Worm (Caenorhabditis elegans): ENCODE measurements around the gene ZK1098.3.

ZK1098.3 gene

ce11 chrIII:9538655-9539155 lies at the start of gene ZK1098.3:
TSS of gene ZK1098.3 (minus strand) at chrIII:9538705.
- TF ChIP-seq scrt-1 (GFP tag; IDR thresholded peaks at IDR 0.05): no peak
- no peak for TF ChIP-seq ets-7 (tag; optimal IDR thresholded peaks at IDR 0.05)
- TF ChIP-seq tra-4 (tag; optimal IDR thresholded peaks at IDR 0.05): no peak
- TF ChIP-seq B0310.2 (tag; optimal IDR thresholded peaks at IDR 0.05): no peak
- TF ChIP-seq ceh-36 (tag; optimal IDR thresholded peaks at IDR 0.05): no peak
- TF ChIP-seq sea-1 (GFP tag; conservative IDR thresholded peaks at IDR 0.05): no peak

ce11 chrIII:9585314-9585713 lies 46.8 kb upstream of the ZK1098.3 start:
- TF ChIP-seq hmbx-1 (tag; optimal IDR thresholded peaks at IDR 0.05) (no peak), scrt-1 (GFP tag; IDR thresholded peaks at IDR 0.05) (no peak), ets-7 (tag; optimal IDR thresholded peaks at IDR 0.05) (no peak), sea-1 (GFP tag; conservative IDR thresholded peaks at IDR 0.05) (no peak), tra-4 (tag; optimal IDR thresholded peaks at IDR 0.05) (no peak), ceh-13 (GFP tag; optimal IDR thresholded peaks at IDR 0.05) (no peak), hmg-4 (GFP tag; optimal IDR thresholded peaks at IDR 0.05) (no peak), tbx-11 (GFP tag; IDR thresholded peaks at IDR 0.05) (no peak), flt-1 (GFP tag; IDR thresholded peaks at IDR 0.05) (no peak), pes-1 (GFP tag; IDR thresholded peaks at IDR 0.05) (no peak), tbx-37 (GFP tag; conservative IDR thresholded peaks at IDR 0.05) (no peak), hnd-1 (tag; optimal IDR thresholded peaks at IDR 0.05) (no peak), ama-1 (optimal IDR thresholded peaks at IDR 0.05) (no peak), B0310.2 (tag; optimal IDR thresholded peaks at IDR 0.05) (no peak), ceh-36 (tag; optimal IDR thresholded peaks at IDR 0.05) (no peak), aly-1 (tag; optimal IDR thresholded peaks at IDR 0.05) (no peak), F13C5.2 (tag; optimal IDR thresholded peaks at IDR 0.05) (no peak)

ce11 chrIII:9583224-9583623 lies 44.7 kb upstream of the ZK1098.3 start:
- TF ChIP-seq tra-4 (tag; optimal IDR thresholded peaks at IDR 0.05): no peak
- no peak for TF ChIP-seq flt-1 (GFP tag; IDR thresholded peaks at IDR 0.05)
- TF ChIP-seq hmbx-1 (tag; optimal IDR thresholded peaks at IDR 0.05): no peak
- TF ChIP-seq aly-1 (tag; optimal IDR thresholded peaks at IDR 0.05): no peak
- no peak for TF ChIP-seq F13C5.2 (tag; optimal IDR thresholded peaks at IDR 0.05)
- no peak for TF ChIP-seq tbx-37 (GFP tag; conservative IDR thresholded peaks at IDR 0.05)
- no peak for TF ChIP-seq scrt-1 (GFP tag; IDR thresholded peaks at IDR 0.05)
- no peak for TF ChIP-seq hnd-1 (tag; optimal IDR thresholded peaks at IDR 0.05)
- no peak for TF ChIP-seq pes-1 (GFP tag; IDR thresholded peaks at IDR 0.05)
- no peak for TF ChIP-seq hmg-4 (GFP tag; optimal IDR thresholded peaks at IDR 0.05)
- no peak for TF ChIP-seq ceh-13 (GFP tag; optimal IDR thresholded peaks at IDR 0.05)
- no peak for TF ChIP-seq tbx-11 (GFP tag; IDR thresholded peaks at IDR 0.05)
- TF ChIP-seq B0310.2 (tag; optimal IDR thresholded peaks at IDR 0.05): no peak
- TF ChIP-seq ceh-36 (tag; optimal IDR thresholded peaks at IDR 0.05): no peak
- no peak for TF ChIP-seq ama-1 (optimal IDR thresholded peaks at IDR 0.05)
- no peak for TF ChIP-seq ets-7 (tag; optimal IDR thresholded peaks at IDR 0.05)
- TF ChIP-seq sea-1 (GFP tag; conservative IDR thresholded peaks at IDR 0.05): no peak

- TF ChIP-seq tbx-11 (GFP tag; IDR thresholded peaks at IDR 0.05) (no peak), hmbx-1 (tag; optimal IDR thresholded peaks at IDR 0.05) (no peak), flt-1 (GFP tag; IDR thresholded peaks at IDR 0.05) (no peak), ets-7 (tag; optimal IDR thresholded peaks at IDR 0.05) (no peak), aly-1 (tag; optimal IDR thresholded peaks at IDR 0.05) (no peak), F13C5.2 (tag; optimal IDR thresholded peaks at IDR 0.05) (no peak)
These were observed 43.7 kb upstream of the ZK1098.3 start, which contains the start of gene C48B4.3 for ce11 chrIII:9582240-9582639. TSS of gene C48B4.3 (minus strand) at chrIII:9582388.

ce11 chrIII:9580039-9580891 lies 41.8 kb upstream of the ZK1098.3 start, which contains the start of gene ced-7:
TSS of gene ced-7 (minus strand) at chrIII:9580089.
- no peak for TF ChIP-seq B0310.2 (tag; optimal IDR thresholded peaks at IDR 0.05)
- no peak for TF ChIP-seq flt-1 (GFP tag; IDR thresholded peaks at IDR 0.05)
- no peak for TF ChIP-seq tbx-11 (GFP tag; IDR thresholded peaks at IDR 0.05)
- no peak for TF ChIP-seq ets-7 (tag; optimal IDR thresholded peaks at IDR 0.05)
- TF ChIP-seq scrt-1 (GFP tag; IDR thresholded peaks at IDR 0.05): no peak
- no peak for TF ChIP-seq aly-1 (tag; optimal IDR thresholded peaks at IDR 0.05)
- no peak for TF ChIP-seq F13C5.2 (tag; optimal IDR thresholded peaks at IDR 0.05)
- TF ChIP-seq pes-1 (GFP tag; IDR thresholded peaks at IDR 0.05): no peak
- TF ChIP-seq hmbx-1 (tag; optimal IDR thresholded peaks at IDR 0.05): no peak

ce11 chrIII:9570869-9571268 lies 32.4 kb upstream of the ZK1098.3 start:
- TF ChIP-seq ets-7 (tag; optimal IDR thresholded peaks at IDR 0.05) (no peak), hmg-4 (GFP tag; optimal IDR thresholded peaks at IDR 0.05) (no peak), hmbx-1 (tag; optimal IDR thresholded peaks at IDR 0.05) (no peak), tbx-11 (GFP tag; IDR thresholded peaks at IDR 0.05) (no peak), F13C5.2 (tag; optimal IDR thresholded peaks at IDR 0.05) (no peak)

ce11 chrIII:9568451-9568850 lies 29.9 kb upstream of the ZK1098.3 start, which contains the start of gene C48B4.13:
TSS of gene C48B4.13 (plus strand) at chrIII:9568751.
- TF ChIP-seq ama-1 (optimal IDR thresholded peaks at IDR 0.05) (no peak), F13C5.2 (tag; optimal IDR thresholded peaks at IDR 0.05) (no peak), hnd-1 (tag; optimal IDR thresholded peaks at IDR 0.05) (no peak), tra-4 (tag; optimal IDR thresholded peaks at IDR 0.05) (no peak), ceh-36 (tag; optimal IDR thresholded peaks at IDR 0.05) (no peak), tbx-11 (GFP tag; IDR thresholded peaks at IDR 0.05) (no peak), pes-1 (GFP tag; IDR thresholded peaks at IDR 0.05) (no peak), sea-1 (GFP tag; conservative IDR thresholded peaks at IDR 0.05) (no peak), ets-7 (tag; optimal IDR thresholded peaks at IDR 0.05) (no peak), hmg-4 (GFP tag; optimal IDR thresholded peaks at IDR 0.05) (no peak), ceh-13 (GFP tag; optimal IDR thresholded peaks at IDR 0.05) (no peak), flt-1 (GFP tag; IDR thresholded peaks at IDR 0.05) (no peak)
